Fruit fly (Drosophila melanogaster): ENCODE measurements around the gene CG14341.

Gene CG14341

DNA sequence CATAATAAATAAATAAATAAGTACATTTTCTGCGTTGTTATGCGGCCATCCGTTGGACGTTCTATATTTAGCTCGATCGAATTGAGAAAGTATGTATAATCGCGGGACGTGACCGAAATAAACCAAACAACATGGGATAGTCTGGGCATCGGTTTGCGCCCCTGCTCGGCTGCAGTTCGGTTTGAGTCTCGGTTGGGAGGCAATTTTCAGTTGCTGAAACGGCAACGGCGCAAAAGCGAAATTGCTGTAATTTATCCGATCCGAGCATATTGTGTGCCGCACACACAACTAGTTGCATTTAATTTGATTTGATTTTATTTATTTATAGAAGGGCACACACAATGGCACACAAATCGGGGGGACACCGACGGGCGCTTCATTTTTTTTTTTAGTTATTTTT is 48.2 kb upstream of the CG14341 start:
- TF ChIP-seq eg (GFP tag; IDR thresholded peaks at IDR 0.05) (peak; percentile 31; the same call in 2 of the 3 replicates), Eip78C (GFP tag) (peak; percentile 14), CG6808 (GFP tag; optimal IDR thresholded peaks at IDR 0.05) (no peak), CG10631 (GFP tag; optimal IDR thresholded peaks at IDR 0.05) (no peak), CG6792 (GFP tag; optimal IDR thresholded peaks at IDR 0.05) (no peak), Eip75B (GFP tag; optimal IDR thresholded peaks at IDR 0.05) (no peak), svp (GFP tag) (peak; percentile 61), CG8119 (GFP tag; IDR thresholded peaks at IDR 0.05) (no peak), CG16779 (tag; optimal IDR thresholded peaks at IDR 0.05) (no peak)

DNA sequence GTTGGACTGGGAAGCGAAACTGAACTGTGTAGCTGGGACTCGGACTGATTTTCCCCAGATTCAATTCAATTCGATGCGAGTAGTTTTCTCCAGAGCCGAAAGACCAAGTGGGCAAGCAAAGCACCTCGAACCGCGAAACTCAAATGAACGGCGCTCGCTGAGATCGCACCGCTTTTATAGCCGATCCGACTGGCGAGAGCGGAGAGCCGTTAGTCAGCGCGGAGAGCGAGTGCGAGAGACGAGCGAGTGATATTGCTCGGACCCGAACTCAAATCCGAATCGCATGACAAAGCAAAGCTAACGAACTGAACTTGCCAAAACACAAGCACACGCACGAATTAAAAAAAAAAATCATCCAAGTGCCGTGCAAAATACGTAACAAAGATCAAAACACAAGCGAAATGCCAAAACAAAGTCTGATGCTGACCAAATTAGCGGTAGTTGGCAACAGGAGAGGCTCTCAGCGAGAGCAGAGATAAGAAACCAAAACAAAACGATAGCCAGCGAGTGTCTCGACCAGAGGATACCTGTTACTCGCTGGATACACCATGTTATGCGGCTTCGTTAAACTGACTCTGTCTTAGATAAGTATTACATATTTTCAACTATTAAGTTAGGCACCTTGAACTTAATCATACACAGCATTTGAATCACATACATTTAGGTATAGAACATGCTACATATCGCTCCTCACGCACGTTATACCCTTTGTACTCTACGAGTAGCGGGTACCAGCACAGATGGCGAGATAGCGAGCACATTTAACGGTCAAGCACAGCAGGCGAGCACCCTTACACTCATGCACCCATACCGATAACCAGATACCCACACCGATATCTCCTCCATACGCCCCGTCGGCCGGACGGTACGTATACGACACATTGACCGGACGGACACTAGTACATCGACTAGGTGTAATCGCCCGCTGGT is 47.2 kb upstream of the CG14341 start:
- TF ChIP-seq vri (GFP tag; optimal IDR thresholded peaks at IDR 0.05) (peak; percentile 79), CG1621 (tag; optimal IDR thresholded peaks at IDR 0.05) (peak; percentile 55), CG6854 (GFP tag; optimal IDR thresholded peaks at IDR 0.05) (no peak), dac (GFP tag; optimal IDR thresholded peaks at IDR 0.05) (peak; percentile 47), salr (GFP tag; optimal IDR thresholded peaks at IDR 0.05) (peak in 1 of 2 experiments; percentile 73), Ets96B (tag; optimal IDR thresholded peaks at IDR 0.05) (peak; percentile 55), Blimp-1 (GFP tag; optimal IDR thresholded peaks at IDR 0.05) (peak; percentile 2), net (GFP tag; optimal IDR thresholded peaks at IDR 0.05) (peak; percentile 84), Eip75B (GFP tag; optimal IDR thresholded peaks at IDR 0.05) (peak; percentile 77), svp (GFP tag) (peak; percentile 96), Ets21C (GFP tag; optimal IDR thresholded peaks at IDR 0.05) (peak; percentile 57), fd59A (GFP tag; optimal IDR thresholded peaks at IDR 0.05) (peak; percentile 37), CG6792 (GFP tag; optimal IDR thresholded peaks at IDR 0.05) (peak; percentile 77), Gug (GFP tag; IDR thresholded peaks at IDR 0.05) (peak; percentile 70), ss (GFP tag; optimal IDR thresholded peaks at IDR 0.05) (peak in 1 of 2 experiments; percentile 59), Eip78C (GFP tag) (peak; percentile 94), CG6163 (GFP tag; IDR thresholded peaks at IDR 0.05) (peak; percentile 82), CG32006 (GFP tag; optimal IDR thresholded peaks at IDR 0.05) (peak; percentile 85), CG3919 (GFP tag; optimal IDR thresholded peaks at IDR 0.05) (peak; percentile 71), eg (GFP tag; IDR thresholded peaks at IDR 0.05) (peak; percentile 84), CG8319 (GFP tag; optimal IDR thresholded peaks at IDR 0.05) (peak; percentile 75), OdsH (GFP tag; optimal IDR thresholded peaks at IDR 0.05) (peak; percentile 77), dsx (GFP tag; optimal IDR thresholded peaks at IDR 0.05; ENCODE audit: poor library complexity, severe bottlenecking) (peak; percentile 34), CG4318 (GFP tag; optimal IDR thresholded peaks at IDR 0.05) (peak; percentile 31), pdm3 (GFP tag; optimal IDR thresholded peaks at IDR 0.05) (peak; percentile 85), CG16779 (tag; optimal IDR thresholded peaks at IDR 0.05) (peak; percentile 35), CG6808 (GFP tag; optimal IDR thresholded peaks at IDR 0.05) (peak; percentile 52), topi (GFP tag; optimal IDR thresholded peaks at IDR 0.05) (peak; percentile 81), Met (GFP tag; optimal IDR thresholded peaks at IDR 0.05) (peak; percentile 81), CG8119 (GFP tag; IDR thresholded peaks at IDR 0.05) (peak; percentile 73), CG6276 (GFP tag; optimal IDR thresholded peaks at IDR 0.05) (peak; percentile 72), Lpt (GFP tag; optimal IDR thresholded peaks at IDR 0.05) (peak; percentile 1), Sox14 (GFP tag; optimal IDR thresholded peaks at IDR 0.05) (peak; percentile 87), spab (GFP tag; optimal IDR thresholded peaks at IDR 0.05) (peak; percentile 61), cyc (GFP tag; optimal IDR thresholded peaks at IDR 0.05) (peak; percentile 73), CG11762 (GFP tag; optimal IDR thresholded peaks at IDR 0.05; ENCODE audit: insufficient read depth) (peak; percentile 70), achi (GFP tag; optimal IDR thresholded peaks at IDR 0.05) (peak; percentile 76), CG34406 (GFP tag; optimal IDR thresholded peaks at IDR 0.05) (peak; percentile 78), Hr38 (GFP tag; optimal IDR thresholded peaks at IDR 0.05) (no peak), Hr39 (GFP tag; optimal IDR thresholded peaks at IDR 0.05) (peak; percentile 82), Sox102F (GFP tag; optimal IDR thresholded peaks at IDR 0.05) (peak; percentile 82), CG11294 (GFP tag; IDR thresholded peaks at IDR 0.05) (peak; percentile 79), CG11902 (GFP tag; optimal IDR thresholded peaks at IDR 0.05) (peak; percentile 67), CG3032 (tag; optimal IDR thresholded peaks at IDR 0.05) (peak; percentile 48), Hr4 (GFP tag; optimal IDR thresholded peaks at IDR 0.05) (peak; percentile 84)
